Fruit fly (Drosophila melanogaster): ENCODE results near the gene Galk.

Galk gene

DNA sequence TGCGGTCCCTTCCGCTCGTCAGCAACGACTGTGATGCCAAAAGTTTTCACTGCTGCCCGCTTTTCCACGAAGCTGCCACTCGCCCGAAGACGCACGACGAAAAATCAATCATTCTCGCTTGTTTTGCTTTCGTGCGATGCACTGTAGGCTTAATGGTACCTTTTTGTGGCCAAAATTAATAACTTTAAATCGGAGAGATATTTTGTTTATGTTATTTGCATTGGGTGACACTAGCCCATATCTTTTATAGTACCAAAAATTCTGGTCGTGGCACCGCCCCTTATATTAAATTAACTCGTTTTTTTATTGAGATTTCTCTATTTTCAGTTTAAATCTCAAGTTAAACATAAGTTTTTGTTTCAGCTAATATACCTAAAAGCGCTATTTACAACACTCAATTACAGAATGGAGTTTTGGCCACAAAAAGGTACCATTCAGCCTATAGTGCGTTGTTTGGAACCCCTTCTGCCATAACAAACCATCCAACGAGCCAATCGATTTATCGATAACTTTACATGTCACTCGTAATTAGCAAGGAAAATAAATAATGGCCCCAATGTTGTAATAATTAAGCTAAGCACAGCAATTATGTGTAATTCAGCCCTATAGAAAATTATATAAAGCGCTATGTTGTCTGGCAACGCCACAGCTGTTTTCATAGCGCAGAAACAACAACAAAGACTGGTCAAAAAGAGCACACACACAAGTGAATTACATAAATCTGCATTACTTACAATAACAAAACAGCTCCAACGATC is 32.5 kb downstream of the Galk start (continued):
- peak; percentile 68 for TF ChIP-seq CG4328 (GFP tag; optimal IDR thresholded peaks at IDR 0.05)
- peak; percentile 58 for TF ChIP-seq CG10543 (GFP tag; optimal IDR thresholded peaks at IDR 0.05)
- TF ChIP-seq Sry-δ (GFP tag; optimal IDR thresholded peaks at IDR 0.05): peak; percentile 15
- peak; percentile 18 for TF ChIP-seq B-H2 (GFP tag; optimal IDR thresholded peaks at IDR 0.05)
- no peak for TF ChIP-seq Dip2 (GFP tag; IDR thresholded peaks at IDR 0.05)
- no peak for TF ChIP-seq CG31388 (GFP tag; optimal IDR thresholded peaks at IDR 0.05)
- TF ChIP-seq BEAF-32 (GFP tag; optimal IDR thresholded peaks at IDR 0.05): peak; percentile 34
- TF ChIP-seq dan (GFP tag; IDR thresholded peaks at IDR 0.05): no peak
- TF ChIP-seq Rx (GFP tag; IDR thresholded peaks at IDR 0.05): no peak
- 0 out of 2 replicates have a peak, but pooled peaks have one; percentile 48 for TF ChIP-seq nerfin-2 (GFP tag; IDR thresholded peaks at IDR 0.05; ENCODE audit: partially characterized antibody)
- peak; percentile 53 for TF ChIP-seq gsb-n (tag; optimal IDR thresholded peaks at IDR 0.05)
- peak; percentile 48 for TF ChIP-seq Mad (GFP tag; optimal IDR thresholded peaks at IDR 0.05)
- TF ChIP-seq CG17829 (tag; optimal IDR thresholded peaks at IDR 0.05): peak; percentile 71
- TF ChIP-seq ewg (GFP tag; optimal IDR thresholded peaks at IDR 0.05): peak; percentile 16
- TF ChIP-seq CG8388 (GFP tag; optimal IDR thresholded peaks at IDR 0.05): peak; percentile 56
- no peak for TF ChIP-seq CG2129 (GFP tag; IDR thresholded peaks at IDR 0.05; ENCODE audit: partially characterized antibody)
- TF ChIP-seq CG15073 (GFP tag; optimal IDR thresholded peaks at IDR 0.05): no peak
- no peak for TF ChIP-seq ap (GFP tag; IDR thresholded peaks at IDR 0.05)
- TF ChIP-seq chif (GFP tag; optimal IDR thresholded peaks at IDR 0.05): peak in 1 of 2 experiments; percentile 34
- TF ChIP-seq CG32767 (GFP tag; IDR thresholded peaks at IDR 0.05): peak; percentile 57; the same call in 1 of the 2 replicates
- TF ChIP-seq jing (GFP tag; optimal IDR thresholded peaks at IDR 0.05): peak; percentile 21
- no peak for TF ChIP-seq CG2889 (GFP tag; IDR thresholded peaks at IDR 0.05)
- peak; percentile 20 for TF ChIP-seq CG4820 (GFP tag; optimal IDR thresholded peaks at IDR 0.05)
- TF ChIP-seq CG31441 (GFP tag; IDR thresholded peaks at IDR 0.05): peak; percentile 84
- TF ChIP-seq Eip74EF (GFP tag; optimal IDR thresholded peaks at IDR 0.05): peak in 1 of 2 experiments; percentile 18
- no peak for TF ChIP-seq ase (GFP tag; IDR thresholded peaks at IDR 0.05)
- peak; percentile 72 for TF ChIP-seq lab (GFP tag; optimal IDR thresholded peaks at IDR 0.05)
- TF ChIP-seq Vsx1 (GFP tag; optimal IDR thresholded peaks at IDR 0.05): peak; percentile 80
- no peak for TF ChIP-seq CG12744 (GFP tag; optimal IDR thresholded peaks at IDR 0.05)
- TF ChIP-seq stc (GFP tag; IDR thresholded peaks at IDR 0.05): no peak
- peak; percentile 71 for TF ChIP-seq CG17359 (tag; optimal IDR thresholded peaks at IDR 0.05)
- TF ChIP-seq nmo (GFP tag; optimal IDR thresholded peaks at IDR 0.05): peak; percentile 76
- TF ChIP-seq dpn (GFP tag; optimal IDR thresholded peaks at IDR 0.05): peak; percentile 41 to 57
- TF ChIP-seq Tbp (GFP tag; optimal IDR thresholded peaks at IDR 0.05): no peak
- TF ChIP-seq CG18011 (GFP tag; optimal IDR thresholded peaks at IDR 0.05): no peak
- peak; percentile 72 for TF ChIP-seq CG17385 (GFP tag; optimal IDR thresholded peaks at IDR 0.05)
- TF ChIP-seq Dll (GFP tag; IDR thresholded peaks at IDR 0.05; ENCODE audit: partially characterized antibody): no peak; the same call in 2 of the 4 replicates
- TF ChIP-seq CG3281 (GFP tag; optimal IDR thresholded peaks at IDR 0.05): peak; percentile 73
- TF ChIP-seq ro (GFP tag; IDR thresholded peaks at IDR 0.05): no peak
- TF ChIP-seq NC2β (GFP tag; optimal IDR thresholded peaks at IDR 0.05): no peak
- no peak for TF ChIP-seq CG3847 (GFP tag; IDR thresholded peaks at IDR 0.05)
- TF ChIP-seq CG9817 (tag; optimal IDR thresholded peaks at IDR 0.05): peak; percentile 55
- no peak for TF ChIP-seq ftz-f1 (GFP tag; optimal IDR thresholded peaks at IDR 0.05)
- peak; percentile 8 for TF ChIP-seq CG30020 (tag; optimal IDR thresholded peaks at IDR 0.05)
- TF ChIP-seq CHES-1-like (GFP tag; optimal IDR thresholded peaks at IDR 0.05): no peak
- TF ChIP-seq CG14050 (GFP tag; IDR thresholded peaks at IDR 0.05): no peak
- peak; percentile 33; the same call in 1 of the 3 replicates for TF ChIP-seq CG7357 (GFP tag; IDR thresholded peaks at IDR 0.05)
- TF ChIP-seq Six4 (GFP tag; optimal IDR thresholded peaks at IDR 0.05): no peak
- no peak for TF ChIP-seq pnt (GFP tag; optimal IDR thresholded peaks at IDR 0.05)
